Fruit fly (Drosophila melanogaster) whole organism, adult: Measurements from ENCODE around the gene CG7402.

Experiments used
- CG11617 ChIP-seq: fragments of 200-800 bp; sonication (Bioruptor generic); optimal IDR thresholded peaks from 2 replicates; lab custom pipeline; 2017; ENCODE audit warnings: mild to moderate bottlenecking, missing biosample characterization, missing genetic modification reagents, missing genetic modification characterization
- CG1620 ChIP-seq: fragments of 200-800 bp; sonication (Bioruptor generic); optimal IDR thresholded peaks from 2 replicates; lab custom pipeline; 2016; ENCODE audit warnings: missing biosample characterization, missing genetic modification characterization
- CG5204 ChIP-seq: fragments of 200-800 bp; sonication (Bioruptor generic); optimal IDR thresholded peaks from 2 replicates; lab custom pipeline; 2016; ENCODE audit warnings: missing biosample characterization, missing genetic modification characterization
- Hr96 ChIP-seq: fragments of 200-800 bp; sonication (Bioruptor generic); optimal IDR thresholded peaks from 2 replicates; lab custom pipeline; 2016; ENCODE audit warnings: missing biosample characterization, missing genetic modification characterization
- Mnt ChIP-seq: fragments of 200-800 bp; sonication (Bioruptor generic); optimal IDR thresholded peaks from 2 replicates; lab custom pipeline; 2016; ENCODE audit warnings: missing biosample characterization, mild to moderate bottlenecking, missing genetic modification characterization
- bab1 ChIP-seq: fragments of 200-800 bp; sonication (Bioruptor generic); optimal IDR thresholded peaks from 3 replicates; lab custom pipeline; 2019; ENCODE audit warnings: missing biosample characterization, mild to moderate bottlenecking, missing genetic modification characterization, moderate library complexity
- cic ChIP-seq: fragments of 200-800 bp; sonication (Bioruptor generic); optimal IDR thresholded peaks from 2 replicates; lab custom pipeline; 2017; ENCODE audit warnings: missing biosample characterization, mild to moderate bottlenecking, missing genetic modification characterization, moderate library complexity
- cnc ChIP-seq, 2 experiments: fragments of >200 bp; optimal IDR thresholded peaks; 2 replicates each; lab custom pipeline; 2017
- kay ChIP-seq: fragments of 200-800 bp; sonication (Bioruptor generic); peaks from one replicate; lab custom pipeline; 2016; ENCODE audit warnings: missing biosample characterization, missing genetic modification characterization, borderline replicate concordance
- ovo ChIP-seq: fragments of 200-800 bp; sonication (Bioruptor generic); optimal IDR thresholded peaks from 2 replicates; lab custom pipeline; 2016; ENCODE audit warnings: missing biosample characterization, missing genetic modification characterization
- tj ChIP-seq: fragments of 200-800 bp; sonication (Bioruptor generic); optimal IDR thresholded peaks from 3 replicates; lab custom pipeline; 2017; ENCODE audit warnings: missing biosample characterization, mild to moderate bottlenecking, missing genetic modification characterization, moderate library complexity

DNA sequence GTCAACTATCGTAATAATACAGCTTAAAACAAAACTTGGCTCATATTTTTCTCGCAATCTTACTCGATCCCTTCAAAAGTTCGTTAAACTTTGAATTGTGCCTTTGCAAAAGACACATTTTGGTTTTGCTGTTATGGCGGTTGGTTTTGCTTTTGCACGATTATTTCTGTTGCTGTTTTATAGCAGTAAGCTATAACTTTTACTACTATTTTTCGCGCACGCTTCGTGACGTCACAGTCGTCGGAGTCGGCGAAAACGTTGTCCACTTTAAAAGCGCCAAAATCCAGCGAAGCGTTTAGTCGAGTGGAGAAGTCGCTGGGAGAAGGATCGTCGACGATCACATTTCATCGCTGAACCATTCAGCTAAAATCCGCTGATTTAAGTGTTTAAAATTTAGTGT, at the start of gene CG7402:
- TF ChIP-seq Hr96 (GFP tag; lab: Kevin White, UChicago) (no peak), kay (no peak), cic (GFP tag; lab: Kevin White, UChicago) (no peak), Mnt (GFP tag; lab: Kevin White, UChicago) (no peak), cnc (optimal IDR thresholded peaks at IDR 0.05; lab: Kevin White, UChicago) (no peak), CG5204 (no peak), ovo (no peak), CG11617 (GFP tag; lab: Kevin White, UChicago) (no peak), CG1620 (GFP tag; lab: Kevin White, UChicago) (no peak), bab1 (GFP tag; lab: Kevin White, UChicago) (no peak), tj (GFP tag; lab: Kevin White, UChicago) (no peak)
